Worm (Caenorhabditis elegans) whole organism, L4 larva: ENCODE measurements around the gene B0252.5.
A peak's percentile ranks its signal among the peaks of the same experiment; 100 is the strongest.

Experiments
- F26F4.8 ChIP-seq: fragments of 200-800 bp; sonication (Bioruptor generic); conservative IDR thresholded peaks from 2 replicates; pipeline ENCODE4 v1.3.6; 2022; ENCODE audit warnings: missing genetic modification characterization, missing compliant biosample characterization
- F37D6.2 ChIP-seq: sonication (generic microtip); optimal IDR thresholded peaks from 2 replicates; lab custom pipeline; 2016; ENCODE audit warnings: mild to moderate bottlenecking, missing genetic modification characterization, missing compliant biosample characterization
- F44E2.7 ChIP-seq: fragments of 200-800 bp; sonication (Bioruptor generic); IDR thresholded peaks from 2 replicates; pipeline ENCODE4 v2.1.2; 2022; ENCODE audit warnings: missing genetic modification characterization, missing compliant biosample characterization
- T20F7.1 ChIP-seq: fragments of 200-800 bp; sonication (Bioruptor generic); optimal IDR thresholded peaks from 2 replicates; lab custom pipeline; 2018; ENCODE audit warnings: mild to moderate bottlenecking, missing genetic modification characterization, missing compliant biosample characterization
- Y48G9A.11 ChIP-seq: fragments of 200-800 bp; sonication (Bioruptor generic); IDR thresholded peaks from 2 replicates; pipeline ENCODE4 v1.3.6; 2022; ENCODE audit warnings: missing genetic modification reagents, missing genetic modification characterization, missing compliant biosample characterization
- Y5F2A.4 ChIP-seq: fragments of 200-800 bp; sonication (Bioruptor generic); optimal IDR thresholded peaks from 2 replicates; lab custom pipeline; 2018; ENCODE audit warnings: mild to moderate bottlenecking, missing genetic modification characterization, missing compliant biosample characterization
- Y75B8A.6 ChIP-seq: fragments of 200-800 bp; sonication (Bioruptor generic); IDR thresholded peaks from 2 replicates; pipeline ENCODE4 v1.3.6; 2022; ENCODE audit warnings: missing genetic modification reagents, missing genetic modification characterization, missing compliant biosample characterization
- ZK337.2 ChIP-seq: fragments of 200-800 bp; sonication (Bioruptor generic); IDR thresholded peaks from 2 replicates; pipeline ENCODE4 v1.3.6; 2022; ENCODE audit warnings: missing genetic modification reagents, missing genetic modification characterization, missing compliant biosample characterization
- aly-2 ChIP-seq: sonication (generic microtip); optimal IDR thresholded peaks from 2 replicates; lab custom pipeline; 2018; ENCODE audit warnings: missing biosample characterization, missing genetic modification characterization
- ama-1 ChIP-seq: fragments of 150-350 bp; optimal IDR thresholded peaks from 2 replicates; lab custom pipeline; 2014; ENCODE audit warnings: inconsistent platforms, mixed read lengths
- arid-1 ChIP-seq: fragments of 200-800 bp; sonication (Bioruptor generic); conservative IDR thresholded peaks from 2 replicates; pipeline ENCODE4 v1.3.6; 2022; ENCODE audit warnings: missing genetic modification reagents, missing genetic modification characterization, missing compliant biosample characterization
- attf-4 ChIP-seq: sonication (generic microtip); optimal IDR thresholded peaks from 3 replicates; lab custom pipeline; 2017; ENCODE audit warnings: missing biosample characterization, missing genetic modification characterization
- ceh-62 ChIP-seq: sonication (generic microtip); optimal IDR thresholded peaks from 2 replicates; lab custom pipeline; 2017; ENCODE audit warnings: missing biosample characterization, missing genetic modification characterization
- ceh-82 ChIP-seq: sonication (generic microtip); optimal IDR thresholded peaks from 2 replicates; lab custom pipeline; 2017; ENCODE audit warnings: missing biosample characterization, missing genetic modification characterization
- daf-19 ChIP-seq: fragments of 200-800 bp; sonication (Bioruptor generic); conservative IDR thresholded peaks from 2 replicates; pipeline ENCODE4 v1.3.6; 2022; ENCODE audit warnings: missing genetic modification characterization, missing compliant biosample characterization
- daf-8 ChIP-seq: fragments of 200-800 bp; sonication (Bioruptor generic); IDR thresholded peaks from 2 replicates; pipeline ENCODE4 v1.3.6; 2022; ENCODE audit warnings: missing genetic modification characterization, missing compliant biosample characterization
- dmd-8 ChIP-seq: fragments of 200-800 bp; sonication (Bioruptor generic); IDR thresholded peaks from 2 replicates; pipeline ENCODE4 v1.3.6; 2022; ENCODE audit warnings: missing genetic modification characterization, missing compliant biosample characterization
- egl-27 ChIP-seq: sonication (generic microtip); optimal IDR thresholded peaks from 3 replicates; lab custom pipeline; 2017; ENCODE audit warnings: missing biosample characterization, missing genetic modification reagents, missing genetic modification characterization
- fkh-10 ChIP-seq: fragments of 150-350 bp; optimal IDR thresholded peaks from 2 replicates; lab custom pipeline; 2014; ENCODE audit warnings: missing biosample characterization, missing genetic modification reagents, missing genetic modification characterization
- hif-1 ChIP-seq, 2 experiments: sonication (generic microtip); optimal IDR thresholded peaks; 2 replicates each; lab custom pipeline; 2016 to 2017; ENCODE audit warnings: missing compliant biosample characterization in 2 of 2, missing genetic modification characterization in 2 of 2, missing genetic modification reagents in 2 of 2, missing genotype in 2 of 2, mild to moderate bottlenecking in 1 of 2
- hlh-11 ChIP-seq: fragments of 200-800 bp; sonication (Bioruptor generic); optimal IDR thresholded peaks from 2 replicates; lab custom pipeline; 2018; ENCODE audit warnings: mild to moderate bottlenecking, missing genetic modification characterization, missing compliant biosample characterization
- hmg-1.1 ChIP-seq: fragments of 200-800 bp; sonication (Bioruptor generic); IDR thresholded peaks from 2 replicates; pipeline ENCODE4 v1.3.6; 2022; ENCODE audit warnings: missing genetic modification reagents, missing genetic modification characterization, missing compliant biosample characterization
- lim-7 ChIP-seq: fragments of 200-800 bp; sonication (Bioruptor generic); IDR thresholded peaks from 2 replicates; pipeline ENCODE4 v1.3.6; 2022; ENCODE audit warnings: missing genetic modification characterization, missing compliant biosample characterization
- lin-1 ChIP-seq: fragments of 200-800 bp; sonication (Bioruptor generic); IDR thresholded peaks from 2 replicates; pipeline ENCODE4 v1.3.6; 2022; ENCODE audit warnings: missing genetic modification reagents, missing genetic modification characterization, missing compliant biosample characterization
- lin-38 ChIP-seq: fragments of 200-800 bp; sonication (Bioruptor generic); IDR thresholded peaks from 2 replicates; pipeline ENCODE4 v1.3.6; 2022; ENCODE audit warnings: missing genetic modification reagents, missing genetic modification characterization, missing compliant biosample characterization
- lin-39 ChIP-seq: fragments of 150-350 bp; optimal IDR thresholded peaks from 2 replicates; lab custom pipeline; 2014; ENCODE audit warnings: missing biosample characterization, missing genetic modification reagents, missing genetic modification characterization
- lir-3 ChIP-seq: sonication (generic microtip); optimal IDR thresholded peaks from 2 replicates; lab custom pipeline; 2016; ENCODE audit warnings: mild to moderate bottlenecking, missing genetic modification characterization, missing compliant biosample characterization
- lsy-2 ChIP-seq, 2 experiments: fragments of 150-350 bp in 1 of 2; sonication (generic microtip) in 1 of 2; optimal IDR thresholded peaks; 2 replicates each; lab custom pipeline; 2014 to 2017; ENCODE audit warnings: missing biosample characterization in 2 of 2, missing genetic modification characterization in 2 of 2
- madf-5 ChIP-seq, 2 experiments: fragments of 200-800 bp; sonication (Bioruptor generic); IDR thresholded peaks; 2 replicates each; pipeline ENCODE4 v1.3.6; 2022; ENCODE audit warnings: missing compliant biosample characterization in 2 of 2, missing genetic modification characterization in 2 of 2
- madf-9 ChIP-seq: fragments of 200-800 bp; sonication (Bioruptor generic); conservative IDR thresholded peaks from 2 replicates; pipeline ENCODE4 v1.3.6; 2022; ENCODE audit warnings: missing genetic modification reagents, missing genetic modification characterization, missing compliant biosample characterization
- mdt-29 ChIP-seq: fragments of 200-800 bp; sonication (Bioruptor generic); IDR thresholded peaks from 2 replicates; pipeline ENCODE4 v1.3.6; 2022; ENCODE audit warnings: missing genetic modification reagents, missing genetic modification characterization, missing compliant biosample characterization
- mxl-3 ChIP-seq: fragments of 200-800 bp; sonication (Bioruptor generic); optimal IDR thresholded peaks from 2 replicates; lab custom pipeline; 2018; ENCODE audit warnings: mild to moderate bottlenecking, missing genetic modification characterization, missing compliant biosample characterization
- nhr-10 ChIP-seq: fragments of 150-350 bp; optimal IDR thresholded peaks from 2 replicates; lab custom pipeline; 2014; ENCODE audit warnings: missing biosample characterization, missing genetic modification characterization
- nhr-102 ChIP-seq: sonication (generic microtip); optimal IDR thresholded peaks from 2 replicates; lab custom pipeline; 2016; ENCODE audit warnings: mild to moderate bottlenecking, missing genetic modification characterization, moderate library complexity, missing compliant biosample characterization
- nhr-11 ChIP-seq: fragments of 150-350 bp; optimal IDR thresholded peaks from 2 replicates; lab custom pipeline; 2014; ENCODE audit warnings: missing biosample characterization, missing genetic modification characterization
- nhr-111 ChIP-seq: fragments of 200-800 bp; sonication (Bioruptor generic); optimal IDR thresholded peaks from 2 replicates; lab custom pipeline; 2018; ENCODE audit warnings: mild to moderate bottlenecking, missing genetic modification characterization, missing compliant biosample characterization
- nhr-25 ChIP-seq: sonication (generic microtip); optimal IDR thresholded peaks from 2 replicates; lab custom pipeline; 2017; ENCODE audit warnings: missing genetic modification characterization, mild to moderate bottlenecking, missing compliant biosample characterization, antibody characterized with exemption, moderate library complexity, borderline replicate concordance; ENCODE audit not compliant: insufficient read depth
- nhr-28 ChIP-seq: fragments of 150-350 bp; optimal IDR thresholded peaks from 2 replicates; lab custom pipeline; 2014; ENCODE audit warnings: missing biosample characterization, missing genetic modification characterization
- nhr-42 ChIP-seq: fragments of 200-800 bp; sonication (Bioruptor generic); IDR thresholded peaks from 2 replicates; pipeline ENCODE4 v1.3.6; 2022; ENCODE audit warnings: missing genetic modification characterization, missing compliant biosample characterization
- pqm-1 ChIP-seq: sonication (generic microtip); optimal IDR thresholded peaks from 2 replicates; lab custom pipeline; 2017; ENCODE audit warnings: missing biosample characterization, missing genetic modification characterization
- saeg-2 ChIP-seq: fragments of 200-800 bp; sonication (Bioruptor generic); IDR thresholded peaks from 2 replicates; pipeline ENCODE4 v1.3.6; 2022; ENCODE audit warnings: missing genetic modification reagents, missing genetic modification characterization, missing compliant biosample characterization
- set-16 ChIP-seq: fragments of 200-800 bp; sonication (Bioruptor generic); IDR thresholded peaks from 2 replicates; pipeline ENCODE4 v1.3.6; 2022; ENCODE audit warnings: missing genetic modification reagents, missing genetic modification characterization, missing compliant biosample characterization
- skn-1 ChIP-seq: fragments of 150-350 bp; optimal IDR thresholded peaks from 2 replicates; lab custom pipeline; 2014; ENCODE audit warnings: missing biosample characterization, missing genetic modification characterization
- snpc-1.2 ChIP-seq: fragments of 200-800 bp; sonication (Bioruptor generic); IDR thresholded peaks from 2 replicates; pipeline ENCODE4 v1.3.6; 2022; ENCODE audit warnings: missing genetic modification reagents, missing genetic modification characterization, missing compliant biosample characterization
- spr-3 ChIP-seq: fragments of 200-800 bp; sonication (Bioruptor generic); optimal IDR thresholded peaks from 2 replicates; lab custom pipeline; 2018; ENCODE audit warnings: mild to moderate bottlenecking, missing genetic modification characterization, missing compliant biosample characterization
- tag-97 ChIP-seq: fragments of 200-800 bp; sonication (Bioruptor generic); IDR thresholded peaks from 2 replicates; pipeline ENCODE4 v1.3.6; 2022; ENCODE audit warnings: missing genetic modification characterization, missing compliant biosample characterization
- unc-130 ChIP-seq: sonication (generic microtip); optimal IDR thresholded peaks from 2 replicates; lab custom pipeline; 2016; ENCODE audit warnings: missing genetic modification reagents, missing genetic modification characterization, missing compliant biosample characterization
- unc-39 ChIP-seq: sonication (generic microtip); optimal IDR thresholded peaks from 2 replicates; lab custom pipeline; 2017; ENCODE audit warnings: missing biosample characterization, missing genetic modification characterization
- zag-1 ChIP-seq: fragments of 150-350 bp; optimal IDR thresholded peaks from 2 replicates; lab custom pipeline; 2014; ENCODE audit warnings: missing biosample characterization, missing genetic modification characterization
- zfp-2 ChIP-seq: sonication (generic microtip); optimal IDR thresholded peaks from 2 replicates; lab custom pipeline; 2016; ENCODE audit warnings: mild to moderate bottlenecking, missing genetic modification characterization, missing compliant biosample characterization
- zfp-3 ChIP-seq: fragments of 200-800 bp; sonication (Bioruptor generic); conservative IDR thresholded peaks from 2 replicates; pipeline ENCODE4 v1.3.6; 2022; ENCODE audit warnings: missing genetic modification reagents, missing genetic modification characterization, missing compliant biosample characterization
- zip-2 ChIP-seq: fragments of 150-350 bp; optimal IDR thresholded peaks from 2 replicates; lab custom pipeline; 2014; ENCODE audit warnings: missing biosample characterization, missing genetic modification characterization

Gene B0252.5

ce11 chrII:6943299-6944051 lies 24.8 kb upstream of the B0252.5 start (continued):
- no peak for TF ChIP-seq mdt-29 (GFP tag; lab: Robert Waterston, UW)
- no peak for TF ChIP-seq zfp-2
- TF ChIP-seq lim-7 (GFP tag; lab: Robert Waterston, UW) = no peak
- TF ChIP-seq Y48G9A.11 = no peak
- TF ChIP-seq daf-8 (GFP tag; lab: Robert Waterston, UW) = no peak
- no peak for TF ChIP-seq nhr-10 (tag; lab: Kevin White, UChicago)
- TF ChIP-seq mxl-3 (GFP tag; lab: Kevin White, UChicago) = no peak
- no peak for TF ChIP-seq nhr-42 (GFP tag; lab: Robert Waterston, UW)
- peak; percentile 30 for TF ChIP-seq hlh-11 (tag; lab: Kevin White, UChicago)
- no peak for TF ChIP-seq ceh-62 (tag; lab: Kevin White, UChicago)
- no peak for TF ChIP-seq ceh-82 (tag; lab: Kevin White, UChicago)
- TF ChIP-seq zip-2 (tag; lab: Kevin White, UChicago) = no peak
- no peak for TF ChIP-seq tag-97 (GFP tag; lab: Robert Waterston, UW)
- TF ChIP-seq zag-1 (tag; lab: Kevin White, UChicago) = no peak
- peak; percentile 28 for TF ChIP-seq T20F7.1 (GFP tag; lab: Kevin White, UChicago)
- no peak for TF ChIP-seq fkh-10
- no peak for TF ChIP-seq nhr-102 (tag; lab: Kevin White, UChicago)
- no peak for TF ChIP-seq saeg-2 (GFP tag; lab: Robert Waterston, UW)
- no peak for TF ChIP-seq lin-38 (GFP tag; lab: Robert Waterston, UW)
- TF ChIP-seq daf-19 (GFP tag; lab: Robert Waterston, UW) = no peak
- TF ChIP-seq Y5F2A.4 = no peak
- no peak for TF ChIP-seq lir-3 (tag; lab: Kevin White, UChicago)
- TF ChIP-seq hif-1 (tag; optimal IDR thresholded peaks at IDR 0.05; lab: Kevin White, UChicago) = peak in 1 of 2 experiments; percentile 31
- TF ChIP-seq ZK337.2 (GFP tag; lab: Robert Waterston, UW) = no peak
- TF ChIP-seq madf-9 (GFP tag; lab: Robert Waterston, UW) = no peak
- no peak for TF ChIP-seq dmd-8 (GFP tag; lab: Robert Waterston, UW)
- TF ChIP-seq spr-3 (GFP tag; lab: Kevin White, UChicago) = no peak
- TF ChIP-seq hmg-1.1 (GFP tag; lab: Robert Waterston, UW) = peak; percentile 75
- no peak for TF ChIP-seq skn-1 (tag; lab: Kevin White, UChicago)
- TF ChIP-seq nhr-11 (tag; lab: Kevin White, UChicago) = no peak
- TF ChIP-seq set-16 = peak; percentile 97
- TF ChIP-seq zfp-3 (GFP tag; lab: Robert Waterston, UW) = no peak
- no peak for TF ChIP-seq snpc-1.2 (GFP tag; lab: Robert Waterston, UW)
- no peak for TF ChIP-seq F26F4.8 (GFP tag; lab: Robert Waterston, UW)
- no peak for TF ChIP-seq lin-1
- no peak for TF ChIP-seq F44E2.7 (GFP tag; lab: Robert Waterston, UW)
- no peak for TF ChIP-seq egl-27 (tag; lab: Kevin White, UChicago)
- TF ChIP-seq aly-2 (tag; lab: Kevin White, UChicago) = no peak
- no peak for TF ChIP-seq arid-1 (GFP tag; lab: Robert Waterston, UW)
- peak; percentile 59 for TF ChIP-seq nhr-28 (tag; lab: Kevin White, UChicago)
- TF ChIP-seq lin-39 (tag; lab: Kevin White, UChicago) = no peak
- no peak for TF ChIP-seq madf-5 (GFP tag; IDR thresholded peaks at IDR 0.05; lab: Robert Waterston, UW)
- TF ChIP-seq unc-39 (tag; lab: Kevin White, UChicago) = no peak
- TF ChIP-seq Y75B8A.6 (GFP tag; lab: Robert Waterston, UW) = no peak
- peak; percentile 51 for TF ChIP-seq F37D6.2 (tag; lab: Kevin White, UChicago)
- no peak for TF ChIP-seq lsy-2 (tag; optimal IDR thresholded peaks at IDR 0.05; lab: Kevin White, UChicago)
- TF ChIP-seq attf-4 = no peak
- no peak for TF ChIP-seq ama-1
- TF ChIP-seq nhr-111 (GFP tag; lab: Kevin White, UChicago) = no peak
- TF ChIP-seq pqm-1 (tag; lab: Kevin White, UChicago) = peak; percentile 63
- TF ChIP-seq unc-130 (GFP tag; lab: Kevin White, UChicago) = no peak
- no peak for TF ChIP-seq nhr-25 (tag; lab: Kevin White, UChicago)
